Worm (Caenorhabditis elegans) whole organism, young adult: ENCODE results near the gene hmp-1.

Experiments
- F10E7.11 ChIP-seq: sonication (generic microtip); optimal IDR thresholded peaks from 2 replicates; lab custom pipeline; 2017; ENCODE audit warnings: mild to moderate bottlenecking, missing genetic modification characterization, moderate library complexity, missing compliant biosample characterization
- F22D6.2 ChIP-seq: sonication (generic microtip); optimal IDR thresholded peaks from 2 replicates; lab custom pipeline; 2016; ENCODE audit warnings: mild to moderate bottlenecking, missing genetic modification characterization, missing compliant biosample characterization
- F37B4.10 ChIP-seq: fragments of 200-800 bp; sonication (Bioruptor generic); IDR thresholded peaks from 2 replicates; pipeline ENCODE4 v1.3.6; 2022; ENCODE audit warnings: missing genetic modification characterization, missing compliant biosample characterization
- F49E8.2 ChIP-seq: sonication (generic microtip); optimal IDR thresholded peaks from 3 replicates; lab custom pipeline; 2017; ENCODE audit warnings: missing genetic modification characterization, mild to moderate bottlenecking, missing compliant biosample characterization, antibody characterized with exemption, moderate library complexity; ENCODE audit not compliant: insufficient read depth
- F52B5.7 ChIP-seq: sonication (generic microtip); optimal IDR thresholded peaks from 2 replicates; lab custom pipeline; 2016; ENCODE audit warnings: mild to moderate bottlenecking, missing genetic modification characterization, missing compliant biosample characterization
- T07F8.4 ChIP-seq: sonication (generic microtip); optimal IDR thresholded peaks from 2 replicates; lab custom pipeline; 2016; ENCODE audit warnings: mild to moderate bottlenecking, missing genetic modification characterization, moderate library complexity, missing compliant biosample characterization
- T26A5.8 ChIP-seq: sonication (generic microtip); optimal IDR thresholded peaks from 2 replicates; lab custom pipeline; 2016; ENCODE audit warnings: missing genetic modification characterization, missing compliant biosample characterization
- Y53G8AR.9 ChIP-seq: fragments of 200-800 bp; sonication (Bioruptor generic); conservative IDR thresholded peaks from 2 replicates; pipeline ENCODE4 v1.3.6; 2022; ENCODE audit warnings: missing genetic modification reagents, missing genetic modification characterization, missing compliant biosample characterization
- aptf-2 ChIP-seq: fragments of 200-800 bp; sonication (Bioruptor generic); conservative IDR thresholded peaks from 2 replicates; pipeline ENCODE4 v1.3.6; 2022; ENCODE audit warnings: missing genetic modification reagents, missing genetic modification characterization, missing compliant biosample characterization
- attf-5 ChIP-seq: fragments of 200-800 bp; sonication (Bioruptor generic); optimal IDR thresholded peaks from 2 replicates; lab custom pipeline; 2018; ENCODE audit warnings: mild to moderate bottlenecking, missing genetic modification characterization, missing compliant biosample characterization
- bed-1 ChIP-seq: fragments of 200-800 bp; sonication (Bioruptor generic); IDR thresholded peaks from 2 replicates; pipeline ENCODE4 v1.3.6; 2022; ENCODE audit warnings: missing genetic modification reagents, missing genetic modification characterization, missing compliant biosample characterization
- ceh-27 ChIP-seq: fragments of 200-800 bp; sonication (Bioruptor generic); optimal IDR thresholded peaks from 2 replicates; lab custom pipeline; 2018; ENCODE audit warnings: mild to moderate bottlenecking, missing genetic modification characterization, moderate library complexity, missing compliant biosample characterization
- ceh-58 ChIP-seq: fragments of 200-800 bp; sonication (Bioruptor generic); IDR thresholded peaks from 2 replicates; pipeline ENCODE4 v1.3.6; 2022; ENCODE audit warnings: missing genetic modification characterization, missing compliant biosample characterization
- ceh-79 ChIP-seq: sonication (generic microtip); optimal IDR thresholded peaks from 2 replicates; lab custom pipeline; 2017; ENCODE audit warnings: mild to moderate bottlenecking, missing genetic modification characterization, missing compliant biosample characterization
- dox-1 ChIP-seq: fragments of 200-800 bp; sonication (Bioruptor generic); IDR thresholded peaks from 2 replicates; pipeline ENCODE4 v1.3.6; 2022; ENCODE audit warnings: missing genetic modification reagents, missing genetic modification characterization, missing compliant biosample characterization
- dpl-1 ChIP-seq: fragments of 150-350 bp; optimal IDR thresholded peaks from 2 replicates; lab custom pipeline; 2014; ENCODE audit warnings: missing biosample characterization, missing genetic modification reagents, missing genetic modification characterization
- egl-18 ChIP-seq: fragments of 200-800 bp; sonication (Bioruptor generic); IDR thresholded peaks from 2 replicates; pipeline ENCODE4 v1.3.6; 2022; ENCODE audit warnings: missing genetic modification reagents, missing genetic modification characterization, missing compliant biosample characterization
- egrh-3 ChIP-seq: fragments of 200-800 bp; sonication (Bioruptor generic); IDR thresholded peaks from 2 replicates; pipeline ENCODE4 v1.3.6; 2022; ENCODE audit warnings: missing genetic modification reagents, missing genetic modification characterization, missing compliant biosample characterization
- him-1 ChIP-seq: sonication (generic microtip); optimal IDR thresholded peaks from 2 replicates; lab custom pipeline; 2016; ENCODE audit warnings: missing genotype, missing genetic modification reagents, missing genetic modification characterization, missing compliant biosample characterization
- hrde-1 ChIP-seq: sonication (generic microtip); optimal IDR thresholded peaks from 2 replicates; lab custom pipeline; 2016; ENCODE audit warnings: missing genetic modification characterization, mild to moderate bottlenecking, missing compliant biosample characterization, moderate library complexity, missing genotype, missing genetic modification reagents, borderline replicate concordance
- hsf-1 ChIP-seq: fragments of 200-800 bp; sonication (Bioruptor generic); IDR thresholded peaks from 2 replicates; pipeline ENCODE4 v1.3.6; 2022; ENCODE audit warnings: missing genetic modification reagents, missing genetic modification characterization, missing compliant biosample characterization
- lag-1 ChIP-seq: fragments of 200-800 bp; sonication (Bioruptor generic); IDR thresholded peaks from 2 replicates; pipeline ENCODE4 v1.3.6; 2022; ENCODE audit warnings: missing genetic modification reagents, missing genetic modification characterization, missing compliant biosample characterization
- let-526 ChIP-seq: fragments of 200-800 bp; sonication (Bioruptor generic); IDR thresholded peaks from 2 replicates; pipeline ENCODE4 v1.3.6; 2022; ENCODE audit warnings: missing genetic modification reagents, missing genetic modification characterization, missing compliant biosample characterization
- let-607 ChIP-seq, 2 experiments: fragments of 200-800 bp in 1 of 2; sonication (Bioruptor generic) in 1 of 2; sonication (generic microtip) in 1 of 2; optimal IDR thresholded peaks; 2 replicates each; lab custom pipeline; 2016 to 2018; ENCODE audit warnings: mild to moderate bottlenecking in 2 of 2, missing compliant biosample characterization in 2 of 2, missing genetic modification characterization in 2 of 2, moderate library complexity in 2 of 2, missing genotype in 1 of 2
- madf-10 ChIP-seq: sonication (generic microtip); optimal IDR thresholded peaks from 2 replicates; lab custom pipeline; 2016; ENCODE audit warnings: mild to moderate bottlenecking, missing genetic modification characterization, missing compliant biosample characterization
- madf-3 ChIP-seq: fragments of 200-800 bp; sonication (Bioruptor generic); IDR thresholded peaks from 2 replicates; pipeline ENCODE4 v1.3.6; 2022; ENCODE audit warnings: missing genetic modification reagents, missing genetic modification characterization, missing compliant biosample characterization
- mcd-1 ChIP-seq: fragments of 200-800 bp; sonication (Bioruptor generic); IDR thresholded peaks from 2 replicates; pipeline ENCODE4 v1.3.6; 2022; ENCODE audit warnings: missing genetic modification reagents, missing genetic modification characterization, missing compliant biosample characterization
- mes-4 ChIP-seq: sonication (generic microtip); optimal IDR thresholded peaks from 2 replicates; lab custom pipeline; 2016; ENCODE audit warnings: missing genotype, missing genetic modification characterization, missing compliant biosample characterization
- mxl-1 ChIP-seq: sonication (generic microtip); optimal IDR thresholded peaks from 2 replicates; lab custom pipeline; 2016; ENCODE audit warnings: missing genetic modification characterization, missing compliant biosample characterization
- nfya-2 ChIP-seq: fragments of 200-800 bp; sonication (Bioruptor generic); IDR thresholded peaks from 2 replicates; pipeline ENCODE4 v1.3.6; 2022; ENCODE audit warnings: missing genetic modification reagents, missing genetic modification characterization, missing compliant biosample characterization
- nhr-80 ChIP-seq: sonication (generic microtip); optimal IDR thresholded peaks from 2 replicates; lab custom pipeline; 2016; ENCODE audit warnings: missing genetic modification characterization, missing compliant biosample characterization
- pha-4 ChIP-seq: fragments of 150-350 bp; sonication (generic microtip); optimal IDR thresholded peaks from 2 replicates; lab custom pipeline; 2014; ENCODE audit warnings: missing biosample characterization, missing genetic modification reagents, missing genetic modification characterization
- unc-62 ChIP-seq: fragments of 150-350 bp; optimal IDR thresholded peaks from 2 replicates; lab custom pipeline; 2014; ENCODE audit warnings: missing biosample characterization, missing genetic modification reagents, missing genetic modification characterization
- xnd-1 ChIP-seq: sonication (generic microtip); optimal IDR thresholded peaks from 2 replicates; lab custom pipeline; 2016; ENCODE audit warnings: missing genotype, missing genetic modification reagents, missing genetic modification characterization, missing compliant biosample characterization
- ztf-3 ChIP-seq: fragments of 200-800 bp; sonication (Bioruptor generic); optimal IDR thresholded peaks from 2 replicates; lab custom pipeline; 2018; ENCODE audit warnings: mild to moderate bottlenecking, missing genetic modification characterization, missing compliant biosample characterization
- ztf-6 ChIP-seq: fragments of 200-800 bp; sonication (Bioruptor generic); IDR thresholded peaks from 2 replicates; pipeline ENCODE4 v1.3.6; 2022; ENCODE audit warnings: missing genetic modification reagents, missing genetic modification characterization, missing compliant biosample characterization

Gene hmp-1

DNA sequence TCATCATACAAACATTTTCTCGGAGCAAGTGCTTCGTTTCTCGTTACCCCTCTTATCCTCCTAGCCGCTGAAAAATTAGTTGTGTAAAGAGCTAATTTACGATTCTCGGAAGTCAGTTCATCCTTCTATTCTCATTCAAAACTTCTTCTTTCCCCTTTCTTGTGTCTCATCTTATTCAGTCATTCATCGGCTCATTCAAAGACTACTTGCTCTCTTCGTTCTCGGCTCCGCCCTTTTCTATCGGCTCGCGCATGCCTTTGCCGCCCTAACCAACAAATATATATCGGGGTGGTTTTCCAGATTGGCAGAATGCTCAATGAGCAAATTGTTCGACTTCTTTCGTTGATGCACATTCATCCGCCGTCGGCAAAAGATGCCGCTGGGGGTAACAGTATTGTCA, 14.7 kb downstream of the hmp-1 start, which contains the start of gene R13H4.5:
Gene R13H4.5 (plus strand): TSS at position 301 of the 400 bp plus-strand sequence.
- TF ChIP-seq bed-1 (GFP tag; lab: Robert Waterston, UW) (no peak), hrde-1 (tag; lab: Kevin White, UChicago) (no peak), lag-1 (no peak), Y53G8AR.9 (no peak), F22D6.2 (tag; lab: Kevin White, UChicago) (no peak), nhr-80 (tag; lab: Kevin White, UChicago) (no peak), let-526 (GFP tag; lab: Robert Waterston, UW) (no peak), pha-4 (tag; lab: Kevin White, UChicago) (no peak), egrh-3 (GFP tag; lab: Robert Waterston, UW) (no peak), T26A5.8 (tag; lab: Kevin White, UChicago) (no peak), T07F8.4 (no peak), mes-4 (no peak), nfya-2 (GFP tag; lab: Robert Waterston, UW) (no peak), F10E7.11 (tag; lab: Kevin White, UChicago) (no peak), hsf-1 (GFP tag; lab: Robert Waterston, UW) (no peak), F49E8.2 (no peak), ceh-27 (GFP tag; lab: Kevin White, UChicago) (no peak)

DNA sequence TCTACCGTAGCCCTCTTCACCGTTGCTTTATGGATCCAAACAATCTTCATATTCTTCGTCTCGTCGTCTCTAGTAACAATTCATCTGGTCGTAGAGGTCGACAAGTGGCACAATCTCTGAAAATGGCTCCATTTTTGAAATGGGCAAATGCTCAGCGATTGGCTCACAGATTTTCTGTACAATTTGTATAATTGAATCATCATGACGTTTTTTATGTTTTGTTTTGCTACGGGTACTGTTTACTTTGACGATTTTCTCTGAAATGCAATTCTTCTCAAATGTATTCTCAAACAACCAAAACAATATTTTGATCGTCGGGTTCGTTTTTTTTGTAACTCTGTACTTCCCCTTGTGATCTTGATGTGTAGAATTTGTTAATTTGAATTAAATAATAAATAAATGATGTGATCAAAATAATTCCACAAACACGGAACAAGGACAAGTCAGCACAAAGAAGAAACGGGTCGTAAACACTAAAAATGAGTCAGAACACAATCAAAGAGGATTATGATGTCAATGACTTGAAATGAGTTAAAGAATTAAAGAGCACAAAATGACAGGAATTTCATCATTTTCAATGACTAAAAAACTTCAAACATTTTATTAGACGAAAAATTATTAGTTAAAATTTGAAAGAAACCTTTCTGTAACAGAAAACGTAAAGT, 16.3 kb downstream of the hmp-1 start:
- TF ChIP-seq dox-1 (no peak), unc-62 (GFP tag; lab: Kevin White, UChicago) (peak; percentile 44), ceh-79 (tag; lab: Kevin White, UChicago) (no peak), nhr-80 (tag; lab: Kevin White, UChicago) (peak; percentile 19)

DNA sequence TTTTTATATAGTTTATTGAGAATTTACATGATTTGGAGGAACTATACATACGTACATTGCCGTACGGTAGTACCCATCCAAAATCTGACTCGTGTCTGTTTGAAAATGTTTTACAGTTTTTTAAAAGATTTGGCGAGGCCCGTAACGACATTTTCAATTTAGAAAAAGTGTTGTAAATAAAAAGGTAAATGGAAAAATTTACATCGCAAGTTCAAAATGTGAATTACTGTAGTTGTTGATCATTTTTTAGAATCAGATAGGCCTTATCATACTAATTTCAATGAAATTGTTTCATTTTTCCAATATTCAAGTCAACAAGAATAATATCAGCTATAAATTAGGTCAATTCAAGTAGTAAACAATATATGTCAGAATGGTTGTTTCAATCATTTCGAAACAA, 17.1 kb downstream of the hmp-1 start, which contains the start of gene R13H4.6:
Gene R13H4.6 (plus strand): TSS at position 301 of the 400 bp plus-strand sequence.
- no peak for TF ChIP-seq mxl-1
- TF ChIP-seq xnd-1: no peak
- no peak for TF ChIP-seq madf-10 (tag; lab: Kevin White, UChicago)
- TF ChIP-seq him-1 (tag; lab: Kevin White, UChicago): no peak
- no peak for TF ChIP-seq dpl-1 (GFP tag; lab: Kevin White, UChicago)
- no peak for TF ChIP-seq let-526 (GFP tag; lab: Robert Waterston, UW)
- TF ChIP-seq attf-5 (GFP tag; lab: Kevin White, UChicago): no peak
- TF ChIP-seq pha-4 (tag; lab: Kevin White, UChicago): no peak
- TF ChIP-seq hsf-1 (GFP tag; lab: Robert Waterston, UW): no peak
- TF ChIP-seq ztf-6 (GFP tag; lab: Robert Waterston, UW): no peak
- no peak for TF ChIP-seq madf-3 (GFP tag; lab: Robert Waterston, UW)
- TF ChIP-seq F37B4.10: no peak
- TF ChIP-seq ceh-27 (GFP tag; lab: Kevin White, UChicago): no peak
- TF ChIP-seq, all 124 proteins: peak for 0

DNA sequence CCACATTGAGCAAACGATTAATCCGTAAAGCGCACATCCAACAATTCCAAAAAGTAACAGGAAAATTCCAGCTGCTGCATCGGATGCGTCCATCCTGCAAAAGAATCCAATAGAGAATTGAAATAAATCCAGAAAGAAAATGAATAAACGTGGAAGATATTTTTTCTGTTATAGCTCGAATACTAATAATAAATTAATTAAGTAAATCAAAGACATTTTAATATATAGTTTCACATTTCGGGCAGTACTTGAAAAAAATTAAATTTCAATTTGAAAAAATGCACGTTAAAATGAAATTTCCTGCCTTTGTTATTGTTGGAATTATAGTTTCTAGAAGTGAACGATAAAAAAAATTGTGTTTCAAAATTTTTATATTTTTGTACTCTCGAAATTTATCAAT, 22.5 kb downstream of the hmp-1 start, which contains the start of gene R13H4.7:
Gene R13H4.7 (minus strand): TSS at position 101 of the 400 bp plus-strand sequence.
- TF ChIP-seq aptf-2 (GFP tag; lab: Robert Waterston, UW) (no peak), ztf-3 (GFP tag; lab: Kevin White, UChicago) (no peak), mcd-1 (GFP tag; lab: Robert Waterston, UW) (no peak), egl-18 (no peak), ceh-58 (GFP tag; lab: Robert Waterston, UW) (no peak), let-607 (tag; optimal IDR thresholded peaks at IDR 0.05; lab: Kevin White, UChicago) (no peak), F52B5.7 (tag; lab: Kevin White, UChicago) (no peak)
- TF ChIP-seq, all 124 proteins: peak for 0
